Fruit fly (Drosophila melanogaster) whole organism, adult: ENCODE measurements around the gene Fdx1.

Experiments
- CG11617 ChIP-seq: fragments of 200-800 bp; sonication (Bioruptor generic); optimal IDR thresholded peaks from 2 replicates; lab custom pipeline; 2017; ENCODE audit warnings: mild to moderate bottlenecking, missing biosample characterization, missing genetic modification reagents, missing genetic modification characterization
- CG12768 ChIP-seq: fragments of 200-800 bp; sonication (Bioruptor generic); optimal IDR thresholded peaks from 2 replicates; lab custom pipeline; 2017; ENCODE audit warnings: missing biosample characterization, missing genetic modification characterization, mild to moderate bottlenecking, moderate library complexity, missing genetic modification reagents
- CG14711 ChIP-seq: fragments of 200-800 bp; sonication (Bioruptor generic); optimal IDR thresholded peaks from 2 replicates; lab custom pipeline; 2018; ENCODE audit warnings: missing biosample characterization, mild to moderate bottlenecking, missing genetic modification characterization, moderate library complexity
- CG1620 ChIP-seq: fragments of 200-800 bp; sonication (Bioruptor generic); optimal IDR thresholded peaks from 2 replicates; lab custom pipeline; 2016; ENCODE audit warnings: missing biosample characterization, missing genetic modification characterization
- CG33017 ChIP-seq: fragments of 200-800 bp; sonication (Bioruptor generic); optimal IDR thresholded peaks from 2 replicates; lab custom pipeline; 2018; ENCODE audit warnings: missing biosample characterization, mild to moderate bottlenecking, missing genetic modification characterization, moderate library complexity
- CG5204 ChIP-seq: fragments of 200-800 bp; sonication (Bioruptor generic); optimal IDR thresholded peaks from 2 replicates; lab custom pipeline; 2016; ENCODE audit warnings: missing biosample characterization, missing genetic modification characterization
- CG7045 ChIP-seq: fragments of 200-800 bp; sonication (Bioruptor generic); optimal IDR thresholded peaks from 2 replicates; lab custom pipeline; 2017; ENCODE audit warnings: missing biosample characterization, mild to moderate bottlenecking, missing genetic modification characterization
- CG7101 ChIP-seq: fragments of 200-800 bp; sonication (Bioruptor generic); optimal IDR thresholded peaks from 2 replicates; lab custom pipeline; 2018; ENCODE audit warnings: missing biosample characterization, mild to moderate bottlenecking, missing genetic modification characterization, moderate library complexity
- Clk ChIP-seq: fragments of 200-800 bp; sonication (Bioruptor generic); optimal IDR thresholded peaks from 2 replicates; lab custom pipeline; 2017; ENCODE audit warnings: missing biosample characterization, missing genetic modification characterization
- Crg-1 ChIP-seq: fragments of 200-800 bp; sonication (Bioruptor generic); optimal IDR thresholded peaks from 2 replicates; lab custom pipeline; 2016; ENCODE audit warnings: missing biosample characterization, missing genetic modification characterization
- Hr96 ChIP-seq: fragments of 200-800 bp; sonication (Bioruptor generic); optimal IDR thresholded peaks from 2 replicates; lab custom pipeline; 2016; ENCODE audit warnings: missing biosample characterization, missing genetic modification characterization
- Mnt ChIP-seq: fragments of 200-800 bp; sonication (Bioruptor generic); optimal IDR thresholded peaks from 2 replicates; lab custom pipeline; 2016; ENCODE audit warnings: missing biosample characterization, mild to moderate bottlenecking, missing genetic modification characterization
- bab1 ChIP-seq: fragments of 200-800 bp; sonication (Bioruptor generic); optimal IDR thresholded peaks from 3 replicates; lab custom pipeline; 2019; ENCODE audit warnings: missing biosample characterization, mild to moderate bottlenecking, missing genetic modification characterization, moderate library complexity
- cic ChIP-seq: fragments of 200-800 bp; sonication (Bioruptor generic); optimal IDR thresholded peaks from 2 replicates; lab custom pipeline; 2017; ENCODE audit warnings: missing biosample characterization, mild to moderate bottlenecking, missing genetic modification characterization, moderate library complexity
- cnc ChIP-seq, 2 experiments: fragments of >200 bp; optimal IDR thresholded peaks; 2 replicates each; lab custom pipeline; 2017
- kay ChIP-seq: fragments of 200-800 bp; sonication (Bioruptor generic); peaks from one replicate; lab custom pipeline; 2016; ENCODE audit warnings: missing biosample characterization, missing genetic modification characterization, borderline replicate concordance
- ovo ChIP-seq: fragments of 200-800 bp; sonication (Bioruptor generic); optimal IDR thresholded peaks from 2 replicates; lab custom pipeline; 2016; ENCODE audit warnings: missing biosample characterization, missing genetic modification characterization
- pad ChIP-seq: fragments of 200-800 bp; sonication (Bioruptor generic); optimal IDR thresholded peaks from 3 replicates; lab custom pipeline; 2017; ENCODE audit warnings: missing biosample characterization, missing genetic modification characterization, mild to moderate bottlenecking, moderate library complexity, missing genetic modification reagents
- tj ChIP-seq: fragments of 200-800 bp; sonication (Bioruptor generic); optimal IDR thresholded peaks from 3 replicates; lab custom pipeline; 2017; ENCODE audit warnings: missing biosample characterization, mild to moderate bottlenecking, missing genetic modification characterization, moderate library complexity
- toe ChIP-seq: fragments of 200-800 bp; sonication (Bioruptor generic); optimal IDR thresholded peaks from 2 replicates; lab custom pipeline; 2016; ENCODE audit warnings: missing biosample characterization, missing genetic modification characterization

Gene Fdx1

dm6 chr3L:9398028-9398427 lies 27.0 kb upstream of the Fdx1 start:
- TF ChIP-seq CG7101, result no peak
- no peak for TF ChIP-seq Crg-1 (GFP tag; lab: Kevin White, UChicago)
- no peak for TF ChIP-seq pad (GFP tag; lab: Kevin White, UChicago)
- TF ChIP-seq CG14711 (tag; lab: Kevin White, UChicago), result no peak
- no peak for TF ChIP-seq cic (GFP tag; lab: Kevin White, UChicago)
- TF ChIP-seq CG7045, result no peak

- no peak for TF ChIP-seq tj (GFP tag; lab: Kevin White, UChicago)
- TF ChIP-seq CG1620, result peak; percentile 69
- peak; percentile 36 for TF ChIP-seq toe (GFP tag; lab: Kevin White, UChicago)
- no peak for TF ChIP-seq CG5204 (GFP tag; lab: Kevin White, UChicago)
- peak; percentile 68 for TF ChIP-seq CG14711 (tag; lab: Kevin White, UChicago)
- TF ChIP-seq CG12768, result peak; percentile 94
- TF ChIP-seq cic (GFP tag; lab: Kevin White, UChicago), result peak; percentile 92
- TF ChIP-seq CG11617 (GFP tag; lab: Kevin White, UChicago), result peak; percentile 72
- TF ChIP-seq bab1 (GFP tag; lab: Kevin White, UChicago), result peak; percentile 57
- TF ChIP-seq Mnt, result peak; percentile 77
- peak; percentile 92 for TF ChIP-seq CG7045
- peak; percentile 88 for TF ChIP-seq CG7101
- TF ChIP-seq cnc (optimal IDR thresholded peaks at IDR 0.05; lab: Kevin White, UChicago), result no peak
- TF ChIP-seq pad (GFP tag; lab: Kevin White, UChicago), result peak; percentile 74
- TF ChIP-seq kay (GFP tag; lab: Kevin White, UChicago), result peak; percentile 92
- TF ChIP-seq ovo, result peak; percentile 93
- peak; percentile 76 for TF ChIP-seq CG33017 (tag; lab: Kevin White, UChicago)
- no peak for TF ChIP-seq Hr96
- peak; percentile 86 for TF ChIP-seq Crg-1 (GFP tag; lab: Kevin White, UChicago)
- peak; percentile 72 for TF ChIP-seq Clk (GFP tag; lab: Kevin White, UChicago)
Measured at dm6 chr3L:9397156-9397555, 26.1 kb upstream of the Fdx1 start.

- TF ChIP-seq CG1620 (no peak), cnc (optimal IDR thresholded peaks at IDR 0.05; lab: Kevin White, UChicago) (no peak), CG33017 (tag; lab: Kevin White, UChicago) (no peak), CG11617 (GFP tag; lab: Kevin White, UChicago) (no peak), bab1 (GFP tag; lab: Kevin White, UChicago) (no peak), CG7045 (no peak), Crg-1 (GFP tag; lab: Kevin White, UChicago) (no peak), tj (GFP tag; lab: Kevin White, UChicago) (peak; percentile 37)
Measured at dm6 chr3L:9396704-9397103, 25.7 kb upstream of the Fdx1 start.

dm6 chr3L:9396038-9396437 lies 25.0 kb upstream of the Fdx1 start:
- TF ChIP-seq ovo (peak; percentile 94), CG14711 (tag; lab: Kevin White, UChicago) (no peak), bab1 (GFP tag; lab: Kevin White, UChicago) (no peak), CG7101 (no peak), cic (GFP tag; lab: Kevin White, UChicago) (peak; percentile 76), CG7045 (peak; percentile 9), Hr96 (no peak), pad (GFP tag; lab: Kevin White, UChicago) (peak; percentile 36), CG12768 (peak; percentile 49), CG1620 (no peak), CG5204 (GFP tag; lab: Kevin White, UChicago) (no peak), CG11617 (GFP tag; lab: Kevin White, UChicago) (no peak), tj (GFP tag; lab: Kevin White, UChicago) (peak; percentile 91), Mnt (no peak), cnc (optimal IDR thresholded peaks at IDR 0.05; lab: Kevin White, UChicago) (no peak), kay (GFP tag; lab: Kevin White, UChicago) (peak; percentile 95), toe (GFP tag; lab: Kevin White, UChicago) (no peak), CG33017 (tag; lab: Kevin White, UChicago) (no peak)

- TF ChIP-seq cic (GFP tag; lab: Kevin White, UChicago) (peak; percentile 70), Clk (GFP tag; lab: Kevin White, UChicago) (no peak), CG7045 (peak; percentile 33), CG7101 (no peak), toe (GFP tag; lab: Kevin White, UChicago) (no peak), CG14711 (tag; lab: Kevin White, UChicago) (no peak), cnc (optimal IDR thresholded peaks at IDR 0.05; lab: Kevin White, UChicago) (no peak), CG1620 (no peak), CG11617 (GFP tag; lab: Kevin White, UChicago) (no peak), Crg-1 (GFP tag; lab: Kevin White, UChicago) (no peak), bab1 (GFP tag; lab: Kevin White, UChicago) (no peak), Hr96 (no peak), CG33017 (tag; lab: Kevin White, UChicago) (no peak), CG5204 (GFP tag; lab: Kevin White, UChicago) (no peak), ovo (no peak), Mnt (no peak), tj (GFP tag; lab: Kevin White, UChicago) (peak; percentile 34), pad (GFP tag; lab: Kevin White, UChicago) (no peak), CG12768 (peak; percentile 20), kay (GFP tag; lab: Kevin White, UChicago) (peak; percentile 84)
Measured at dm6 chr3L:9391340-9391980, 20.4 kb upstream of the Fdx1 start.

- TF ChIP-seq toe (GFP tag; lab: Kevin White, UChicago), result no peak
Measured at dm6 chr3L:9384445-9385079, 13.5 kb upstream of the Fdx1 start.
